Fruit fly (Drosophila melanogaster) whole organism, embryonic: Measurements from ENCODE around the gene Sc2.

Source experiments
- B-H1 ChIP-seq: fragments of 200-800 bp; sonication (Bioruptor generic); IDR thresholded peaks from 3 replicates; pipeline ENCODE4 v1.3.6; 2022; ENCODE audit warnings: missing biosample characterization, missing genetic modification characterization
- BtbVII ChIP-seq: fragments of 200-800 bp; sonication (Bioruptor generic); optimal IDR thresholded peaks from 3 replicates; lab custom pipeline; 2017; ENCODE audit warnings: missing biosample characterization, mild to moderate bottlenecking, missing genetic modification characterization
- CG11456 ChIP-seq: fragments of 200-800 bp; sonication (Bioruptor generic); IDR thresholded peaks from 3 replicates; pipeline ENCODE4 v1.3.6; 2022; ENCODE audit warnings: missing biosample characterization, missing genetic modification characterization
- CG11560 ChIP-seq: fragments of 200-800 bp; sonication (Bioruptor generic); IDR thresholded peaks from 3 replicates; pipeline ENCODE4 v1.3.6; 2022; ENCODE audit warnings: missing biosample characterization, missing genetic modification characterization
- CG12299 ChIP-seq: fragments of 200-800 bp; sonication (Bioruptor generic); optimal IDR thresholded peaks from 2 replicates; lab custom pipeline; 2018; ENCODE audit warnings: missing biosample characterization, mild to moderate bottlenecking, missing genetic modification characterization
- CG14441 ChIP-seq: fragments of 200-800 bp; sonication (Bioruptor generic); IDR thresholded peaks from 2 replicates; pipeline ENCODE4 v1.3.6; 2022; ENCODE audit warnings: missing biosample characterization, missing genetic modification characterization
- CG15479 ChIP-seq: fragments of 200-800 bp; sonication (Bioruptor generic); optimal IDR thresholded peaks from 3 replicates; lab custom pipeline; 2019; ENCODE audit warnings: missing biosample characterization, mild to moderate bottlenecking, missing genetic modification characterization, moderate library complexity
- CG1647 ChIP-seq: fragments of 200-800 bp; sonication (Bioruptor generic); optimal IDR thresholded peaks from 3 replicates; lab custom pipeline; 2016; ENCODE audit warnings: missing biosample characterization, missing genetic modification characterization
- CG16779 ChIP-seq: fragments of 200-800 bp; sonication (Bioruptor generic); IDR thresholded peaks from 2 replicates; pipeline ENCODE4 v1.3.6; 2022; ENCODE audit warnings: missing biosample characterization, missing genetic modification characterization
- CG16815 ChIP-seq: fragments of 200-800 bp; sonication (Bioruptor generic); optimal IDR thresholded peaks from 3 replicates; lab custom pipeline; 2017; ENCODE audit warnings: missing biosample characterization, mild to moderate bottlenecking, missing genetic modification characterization
- CG31388 ChIP-seq: fragments of 200-800 bp; sonication (Bioruptor generic); optimal IDR thresholded peaks from 2 replicates; lab custom pipeline; 2016; ENCODE audit warnings: missing biosample characterization, missing genetic modification characterization
- CG34376 ChIP-seq: fragments of 200-800 bp; sonication (Bioruptor generic); optimal IDR thresholded peaks from 2 replicates; lab custom pipeline; 2018; ENCODE audit warnings: missing biosample characterization, mild to moderate bottlenecking, missing genetic modification characterization
- CG5180 ChIP-seq: fragments of 200-800 bp; sonication (Bioruptor generic); optimal IDR thresholded peaks from 3 replicates; lab custom pipeline; 2017; ENCODE audit warnings: missing biosample characterization, missing genetic modification characterization, mild to moderate bottlenecking, moderate library complexity, missing genetic modification reagents
- CG8944 ChIP-seq: fragments of 200-800 bp; sonication (Bioruptor generic); optimal IDR thresholded peaks from 3 replicates; lab custom pipeline; 2016; ENCODE audit warnings: missing biosample characterization, missing genetic modification characterization
- CG9609 ChIP-seq: fragments of 200-800 bp; sonication (Bioruptor generic); optimal IDR thresholded peaks from 3 replicates; lab custom pipeline; 2016; ENCODE audit warnings: missing biosample characterization, missing genetic modification characterization
- CG9932 ChIP-seq: fragments of 200-800 bp; sonication (Bioruptor generic); IDR thresholded peaks from 2 replicates; pipeline ENCODE4 v1.3.6; 2022; ENCODE audit warnings: missing biosample characterization, missing genetic modification characterization
- CHES-1-like ChIP-seq: fragments of 200-800 bp; sonication (Bioruptor generic); optimal IDR thresholded peaks from 2 replicates; lab custom pipeline; 2016; ENCODE audit warnings: missing biosample characterization, missing genetic modification characterization
- Hmx ChIP-seq: fragments of 200-800 bp; sonication (Bioruptor generic); optimal IDR thresholded peaks from 2 replicates; lab custom pipeline; 2016; ENCODE audit warnings: missing biosample characterization, missing genetic modification characterization
- Hsf ChIP-seq: fragments of 200-800 bp; sonication (Bioruptor generic); optimal IDR thresholded peaks from 3 replicates; lab custom pipeline; 2016; ENCODE audit warnings: missing biosample characterization, missing genetic modification characterization
- Kr ChIP-seq: fragments of 200-800 bp; sonication (Bioruptor generic); optimal IDR thresholded peaks from 2 replicates; lab custom pipeline; 2017; ENCODE audit warnings: missing biosample characterization, mild to moderate bottlenecking, missing genetic modification characterization
- Lim3 ChIP-seq: fragments of 200-800 bp; sonication (Bioruptor generic); IDR thresholded peaks from 2 replicates; pipeline ENCODE4 v1.3.6; 2022; ENCODE audit warnings: missing biosample characterization, missing genetic modification characterization
- Meics ChIP-seq: fragments of 200-800 bp; sonication (Bioruptor generic); optimal IDR thresholded peaks from 2 replicates; lab custom pipeline; 2017; ENCODE audit warnings: missing biosample characterization, mild to moderate bottlenecking, missing genetic modification characterization
- Myb ChIP-seq: fragments of 200-800 bp; sonication (Bioruptor generic); optimal IDR thresholded peaks from 2 replicates; lab custom pipeline; 2016; ENCODE audit warnings: missing biosample characterization, missing genetic modification characterization
- Sox100B ChIP-seq: fragments of 200-800 bp; sonication (Bioruptor generic); optimal IDR thresholded peaks from 3 replicates; lab custom pipeline; 2018; ENCODE audit warnings: missing biosample characterization, mild to moderate bottlenecking, missing genetic modification characterization
- Ssrp ChIP-seq: fragments of 200-800 bp; sonication (Bioruptor generic); optimal IDR thresholded peaks from 2 replicates; lab custom pipeline; 2018; ENCODE audit warnings: missing biosample characterization, mild to moderate bottlenecking, missing genetic modification characterization, moderate library complexity
- Stat92E ChIP-seq, 3 experiments: fragments of >200 bp in 2 of 3; fragments of 200-800 bp in 1 of 3; sonication (Bioruptor generic) in 1 of 3; optimal IDR thresholded peaks; 2 replicates each; lab custom pipeline; 2017 to 2019; ENCODE audit warnings: missing biosample characterization in 3 of 3, missing genetic modification characterization in 3 of 3, mild to moderate bottlenecking in 1 of 3, moderate library complexity in 1 of 3
- Trl ChIP-seq, 3 experiments: fragments of >200 bp in 2 of 3; fragments of 200-800 bp in 1 of 3; sonication (Bioruptor generic) in 1 of 3; optimal IDR thresholded peaks; 2 replicates in 1 of 3; 3 replicates in 2 of 3; lab custom pipeline; 2016 to 2017; ENCODE audit warnings: missing biosample characterization in 1 of 3, missing genetic modification characterization in 1 of 3
- ash1 ChIP-seq: fragments of 200-800 bp; sonication (Bioruptor generic); optimal IDR thresholded peaks from 2 replicates; lab custom pipeline; 2018; ENCODE audit warnings: missing biosample characterization, mild to moderate bottlenecking, missing genetic modification characterization
- bbx ChIP-seq: fragments of 200-800 bp; sonication (Bioruptor generic); IDR thresholded peaks from 2 replicates; pipeline ENCODE4 v1.3.6; 2022; ENCODE audit warnings: missing biosample characterization, missing genetic modification characterization; ENCODE audit not compliant: partially characterized antibody
- bowl ChIP-seq: fragments of 200-800 bp; sonication (Bioruptor generic); IDR thresholded peaks from 2 replicates; pipeline ENCODE4 v1.3.6; 2022; ENCODE audit warnings: missing biosample characterization, missing genetic modification characterization
- cad ChIP-seq: fragments of >200 bp; optimal IDR thresholded peaks from 2 replicates; lab custom pipeline; 2017; ENCODE audit warnings: missing biosample characterization, missing genetic modification characterization
- chn ChIP-seq: fragments of 200-800 bp; sonication (Bioruptor generic); optimal IDR thresholded peaks from 2 replicates; lab custom pipeline; 2016; ENCODE audit warnings: missing biosample characterization, missing genetic modification characterization
- emc ChIP-seq: fragments of 200-800 bp; sonication (Bioruptor generic); optimal IDR thresholded peaks from 2 replicates; lab custom pipeline; 2016; ENCODE audit warnings: missing biosample characterization, missing genetic modification characterization
- eve ChIP-seq, 2 experiments: fragments of >200 bp; optimal IDR thresholded peaks; 2 replicates each; lab custom pipeline; 2017; ENCODE audit warnings: missing biosample characterization in 2 of 2, missing genetic modification characterization in 2 of 2
- ham ChIP-seq: fragments of 200-800 bp; sonication (Bioruptor generic); IDR thresholded peaks from 2 replicates; pipeline ENCODE4 v1.3.6; 2022; ENCODE audit warnings: missing biosample characterization, missing genetic modification characterization
- jing ChIP-seq: fragments of 200-800 bp; sonication (Bioruptor generic); optimal IDR thresholded peaks from 2 replicates; lab custom pipeline; 2018; ENCODE audit warnings: missing biosample characterization, mild to moderate bottlenecking, missing genetic modification characterization
- kah ChIP-seq: fragments of 200-800 bp; sonication (Bioruptor generic); optimal IDR thresholded peaks from 2 replicates; lab custom pipeline; 2018; ENCODE audit warnings: missing biosample characterization, mild to moderate bottlenecking, missing genetic modification characterization
- ken ChIP-seq: fragments of 200-800 bp; sonication (Bioruptor generic); IDR thresholded peaks from 3 replicates; pipeline ENCODE4 v1.3.6; 2022; ENCODE audit warnings: missing biosample characterization, missing genetic modification characterization
- kni ChIP-seq: fragments of 200-800 bp; sonication (Bioruptor generic); optimal IDR thresholded peaks from 3 replicates; lab custom pipeline; 2017; ENCODE audit warnings: mild to moderate bottlenecking, missing biosample characterization, missing genetic modification reagents, missing genetic modification characterization
- lab ChIP-seq: fragments of 200-800 bp; sonication (Bioruptor generic); optimal IDR thresholded peaks from 3 replicates; lab custom pipeline; 2017; ENCODE audit warnings: missing biosample characterization, missing genetic modification characterization, mild to moderate bottlenecking, moderate library complexity, missing genetic modification reagents
- lbe ChIP-seq: fragments of 200-800 bp; sonication (Bioruptor generic); optimal IDR thresholded peaks from 2 replicates; lab custom pipeline; 2016; ENCODE audit warnings: missing biosample characterization, mild to moderate bottlenecking, missing genetic modification characterization
- p53 ChIP-seq: fragments of 200-800 bp; sonication (Bioruptor generic); optimal IDR thresholded peaks from 2 replicates; lab custom pipeline; 2016; ENCODE audit warnings: missing biosample characterization, missing genetic modification characterization
- pan ChIP-seq, 4 experiments: fragments of >200 bp in 3 of 4; fragments of 200-800 bp in 1 of 4; sonication (Bioruptor generic) in 1 of 4; optimal IDR thresholded peaks in 3 of 4; IDR thresholded peaks in 1 of 4; 2 replicates each; pipeline versions ENCODE4 v1.3.6 to Lab custom; 2017 to 2022; ENCODE audit warnings: missing biosample characterization in 2 of 4, missing genetic modification characterization in 2 of 4, mixed read lengths in 1 of 4
- pita ChIP-seq: fragments of 200-800 bp; sonication (Bioruptor generic); optimal IDR thresholded peaks from 2 replicates; lab custom pipeline; 2017; ENCODE audit warnings: missing biosample characterization, mild to moderate bottlenecking, missing genetic modification characterization
- sd ChIP-seq: fragments of 200-800 bp; sonication (Bioruptor generic); optimal IDR thresholded peaks from 3 replicates; lab custom pipeline; 2018; ENCODE audit warnings: missing biosample characterization, mild to moderate bottlenecking, missing genetic modification characterization, moderate library complexity
- sr ChIP-seq: fragments of 200-800 bp; sonication (Bioruptor generic); IDR thresholded peaks from 3 replicates; pipeline ENCODE4 v1.3.6; 2022; ENCODE audit warnings: missing biosample characterization, missing genetic modification characterization
- sug ChIP-seq: fragments of 200-800 bp; optimal IDR thresholded peaks from 2 replicates; lab custom pipeline; 2019; ENCODE audit warnings: missing biosample characterization, mild to moderate bottlenecking, missing genetic modification characterization, moderate library complexity
- tgo ChIP-seq: fragments of 200-800 bp; sonication (Bioruptor generic); IDR thresholded peaks from 3 replicates; pipeline ENCODE4 v1.3.6; 2022; ENCODE audit warnings: missing biosample characterization, missing genetic modification characterization
- tin ChIP-seq: fragments of 200-800 bp; sonication (Bioruptor generic); optimal IDR thresholded peaks from 3 replicates; lab custom pipeline; 2016; ENCODE audit warnings: missing biosample characterization, missing genetic modification characterization
- tup ChIP-seq: fragments of 200-800 bp; sonication (Bioruptor generic); optimal IDR thresholded peaks from 2 replicates; lab custom pipeline; 2016; ENCODE audit warnings: missing biosample characterization, mild to moderate bottlenecking, missing genetic modification characterization, moderate library complexity
- zfh1 ChIP-seq: fragments of 200-800 bp; sonication (Bioruptor generic); IDR thresholded peaks from 3 replicates; pipeline ENCODE4 v1.3.6; 2022; ENCODE audit warnings: missing biosample characterization, missing genetic modification characterization

Gene Sc2

DNA sequence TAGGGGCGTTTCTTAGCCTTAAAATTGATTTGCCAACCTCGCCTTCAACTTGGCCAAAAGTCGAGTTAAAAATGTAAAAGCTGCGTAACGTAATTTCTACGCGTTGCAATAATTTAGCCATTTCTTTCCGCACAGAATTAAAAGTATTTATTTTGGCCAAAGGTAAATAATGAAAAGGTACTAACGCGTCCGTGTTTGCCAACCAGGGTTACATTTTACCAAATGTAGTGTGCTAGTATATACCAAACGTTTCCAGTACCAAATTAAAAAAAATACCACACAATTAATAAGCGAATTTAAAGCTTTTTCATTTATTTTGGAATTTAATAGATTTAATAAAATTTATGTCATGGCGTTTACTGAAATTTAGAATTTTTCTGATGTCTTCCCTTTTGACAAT, 4.3 kb upstream of the Sc2 start, which contains the start of gene Ccz1 (continued):
- TF ChIP-seq Ssrp (tag; lab: Kevin White, UChicago) (no peak), sug (tag; lab: Kevin White, UChicago) (peak; percentile 52), CG1647 (GFP tag; lab: Kevin White, UChicago) (peak; percentile 65), lbe (GFP tag; lab: Kevin White, UChicago) (peak; percentile 69), Stat92E (GFP tag; optimal IDR thresholded peaks at IDR 0.05; lab: Kevin White, UChicago) (no peak), CG9609 (GFP tag; lab: Kevin White, UChicago) (peak; percentile 61), tup (GFP tag; lab: Kevin White, UChicago) (peak; percentile 66), B-H1 (no peak), BtbVII (no peak), ham (GFP tag; lab: Robert Waterston, UW) (no peak), lab (GFP tag; lab: Kevin White, UChicago) (peak; percentile 80), bowl (GFP tag; lab: Robert Waterston, UW) (no peak), sd (tag; lab: Kevin White, UChicago) (peak; percentile 57), ash1 (no peak), jing (GFP tag; lab: Kevin White, UChicago) (peak; percentile 6), sr (GFP tag; lab: Robert Waterston, UW) (no peak), chn (GFP tag; lab: Kevin White, UChicago) (peak; percentile 62), CG11456 (GFP tag; lab: Robert Waterston, UW) (no peak), CG31388 (peak; percentile 6), Hsf (GFP tag; lab: Kevin White, UChicago) (peak; percentile 63), zfh1 (GFP tag; lab: Robert Waterston, UW) (no peak), Hmx (no peak), CG14441 (GFP tag; lab: Robert Waterston, UW) (no peak), Trl (optimal IDR thresholded peaks at IDR 0.05; lab: Kevin White, UChicago) (no peak), Trl (GFP tag; optimal IDR thresholded peaks at IDR 0.05; lab: Kevin White, UChicago) (peak; percentile 83), kah (GFP tag; lab: Kevin White, UChicago) (no peak), CG16779 (no peak), tgo (GFP tag; lab: Robert Waterston, UW) (no peak), CG5180 (GFP tag; lab: Kevin White, UChicago) (peak; percentile 51), CG16815 (GFP tag; lab: Kevin White, UChicago) (peak; percentile 5), CG34376 (GFP tag; lab: Kevin White, UChicago) (peak; percentile 57), kni (peak; percentile 71), eve (GFP tag; optimal IDR thresholded peaks at IDR 0.05; lab: Kevin White, UChicago) (no peak), ken (GFP tag; lab: Robert Waterston, UW) (no peak), pita (GFP tag; lab: Kevin White, UChicago) (no peak), Lim3 (GFP tag; lab: Robert Waterston, UW) (no peak), CG11560 (tag; lab: Robert Waterston, UW) (no peak), Sox100B (GFP tag; lab: Kevin White, UChicago) (peak; percentile 61), pan (optimal IDR thresholded peaks at IDR 0.05; lab: Kevin White, UChicago) (no peak), pan (GFP tag; optimal IDR thresholded peaks at IDR 0.05 in 1 of 2, IDR thresholded peaks at IDR 0.05 in 1 of 2) (no peak), CHES-1-like (GFP tag; lab: Kevin White, UChicago) (peak; percentile 79), bbx (GFP tag; lab: Robert Waterston, UW) (no peak), CG9932 (GFP tag; lab: Robert Waterston, UW) (no peak), emc (GFP tag; lab: Kevin White, UChicago) (peak; percentile 49), p53 (GFP tag; lab: Kevin White, UChicago) (peak; percentile 42), Kr (GFP tag; lab: Kevin White, UChicago) (no peak), CG15479 (no peak), CG8944 (peak; percentile 83), CG12299 (tag; lab: Kevin White, UChicago) (peak; percentile 35), cad (GFP tag; lab: Kevin White, UChicago) (no peak), tin (GFP tag; lab: Kevin White, UChicago) (peak; percentile 21), Myb (GFP tag; lab: Kevin White, UChicago) (peak; percentile 53), Meics (peak; percentile 64)
